Fruit fly (Drosophila melanogaster) whole organism, embryonic: Measurements from ENCODE around the gene Suv3.

Experiments
- Aef1 ChIP-seq: fragments of 200-800 bp; sonication (Bioruptor generic); IDR thresholded peaks from 3 replicates; pipeline ENCODE4 v1.3.6; 2022; ENCODE audit warnings: missing biosample characterization, missing genetic modification characterization
- CG10274 ChIP-seq: fragments of 200-800 bp; sonication (Bioruptor generic); optimal IDR thresholded peaks from 3 replicates; lab custom pipeline; 2017; ENCODE audit warnings: missing biosample characterization, mild to moderate bottlenecking, missing genetic modification characterization
- CG10543 ChIP-seq: fragments of 200-800 bp; sonication (Bioruptor generic); optimal IDR thresholded peaks from 3 replicates; lab custom pipeline; 2017; ENCODE audit warnings: missing biosample characterization, mild to moderate bottlenecking, missing genetic modification characterization, moderate library complexity
- CG10979 ChIP-seq: fragments of 200-800 bp; sonication (Bioruptor generic); optimal IDR thresholded peaks from 2 replicates; lab custom pipeline; 2018; ENCODE audit warnings: missing biosample characterization, mild to moderate bottlenecking, missing genetic modification characterization, moderate library complexity
- CG11398 ChIP-seq: fragments of 200-800 bp; sonication (Bioruptor generic); optimal IDR thresholded peaks from 2 replicates; lab custom pipeline; 2016; ENCODE audit warnings: missing biosample characterization, missing genetic modification characterization
- CG11695 ChIP-seq: fragments of 200-800 bp; sonication (Bioruptor generic); IDR thresholded peaks from 3 replicates; pipeline ENCODE4 v1.3.6; 2022; ENCODE audit warnings: missing biosample characterization, missing genetic modification characterization
- CG12071 ChIP-seq: fragments of 200-800 bp; sonication (Bioruptor generic); optimal IDR thresholded peaks from 3 replicates; lab custom pipeline; 2018; ENCODE audit warnings: missing biosample characterization, mild to moderate bottlenecking, missing genetic modification characterization
- CG12769 ChIP-seq: fragments of 200-800 bp; sonication (Bioruptor generic); optimal IDR thresholded peaks from 2 replicates; lab custom pipeline; 2019; ENCODE audit warnings: missing biosample characterization, mild to moderate bottlenecking, missing genetic modification characterization, moderate library complexity
- CG13296 ChIP-seq: fragments of 200-800 bp; sonication (Bioruptor generic); optimal IDR thresholded peaks from 3 replicates; lab custom pipeline; 2018; ENCODE audit warnings: missing biosample characterization, mild to moderate bottlenecking, missing genetic modification characterization
- CG14860 ChIP-seq: fragments of 200-800 bp; sonication (Bioruptor generic); IDR thresholded peaks from 3 replicates; pipeline ENCODE4 v1.3.6; 2022; ENCODE audit warnings: missing biosample characterization, missing genetic modification characterization; ENCODE audit not compliant: partially characterized antibody
- CG15696 ChIP-seq: fragments of 200-800 bp; sonication (Bioruptor generic); optimal IDR thresholded peaks from 2 replicates; lab custom pipeline; 2019; ENCODE audit warnings: missing biosample characterization, mild to moderate bottlenecking, missing genetic modification characterization, moderate library complexity
- CG1602 ChIP-seq: fragments of 200-800 bp; sonication (Bioruptor generic); optimal IDR thresholded peaks from 3 replicates; lab custom pipeline; 2016; ENCODE audit warnings: missing biosample characterization, missing genetic modification characterization
- CG1603 ChIP-seq: fragments of 200-800 bp; sonication (Bioruptor generic); optimal IDR thresholded peaks from 2 replicates; lab custom pipeline; 2019; ENCODE audit warnings: missing biosample characterization, mild to moderate bottlenecking, missing genetic modification characterization, moderate library complexity
- CG1647 ChIP-seq: fragments of 200-800 bp; sonication (Bioruptor generic); optimal IDR thresholded peaks from 3 replicates; lab custom pipeline; 2016; ENCODE audit warnings: missing biosample characterization, missing genetic modification characterization
- CG17186 ChIP-seq: fragments of 200-800 bp; sonication (Bioruptor generic); optimal IDR thresholded peaks from 3 replicates; lab custom pipeline; 2017; ENCODE audit warnings: missing biosample characterization, missing genetic modification reagents, missing genetic modification characterization
- CG18011 ChIP-seq: fragments of 200-800 bp; sonication (Bioruptor generic); optimal IDR thresholded peaks from 2 replicates; lab custom pipeline; 2017; ENCODE audit warnings: missing biosample characterization, missing genetic modification characterization, mild to moderate bottlenecking, moderate library complexity, missing genotype
- CG18476 ChIP-seq: fragments of 200-800 bp; sonication (Bioruptor generic); optimal IDR thresholded peaks from 2 replicates; lab custom pipeline; 2016; ENCODE audit warnings: missing biosample characterization, mild to moderate bottlenecking, missing genetic modification characterization
- CG30431 ChIP-seq: fragments of 200-800 bp; sonication (Bioruptor generic); optimal IDR thresholded peaks from 2 replicates; lab custom pipeline; 2017; ENCODE audit warnings: missing biosample characterization, missing genetic modification characterization
- CG32767 ChIP-seq: fragments of 200-800 bp; sonication (Bioruptor generic); IDR thresholded peaks from 2 replicates; pipeline ENCODE4 v1.3.6; 2022; ENCODE audit warnings: missing biosample characterization, missing genetic modification characterization
- CG42726 ChIP-seq: fragments of 200-800 bp; sonication (Bioruptor generic); IDR thresholded peaks from 2 replicates; pipeline ENCODE4 v1.3.6; 2022; ENCODE audit warnings: missing biosample characterization, missing genetic modification characterization; ENCODE audit not compliant: partially characterized antibody
- CG4820 ChIP-seq: fragments of 200-800 bp; sonication (Bioruptor generic); optimal IDR thresholded peaks from 3 replicates; lab custom pipeline; 2016; ENCODE audit warnings: missing biosample characterization, missing genetic modification characterization
- CG4854 ChIP-seq: fragments of 200-800 bp; sonication (Bioruptor generic); optimal IDR thresholded peaks from 2 replicates; lab custom pipeline; 2016; ENCODE audit warnings: missing biosample characterization, missing genetic modification characterization, inconsistent platforms
- CG6175 ChIP-seq: fragments of 200-800 bp; sonication (Bioruptor generic); IDR thresholded peaks from 3 replicates; pipeline ENCODE4 v1.3.6; 2022; ENCODE audit warnings: missing biosample characterization, missing genetic modification characterization
- CG9437 ChIP-seq: fragments of 200-800 bp; sonication (Bioruptor generic); optimal IDR thresholded peaks from 2 replicates; lab custom pipeline; 2018; ENCODE audit warnings: missing biosample characterization, mild to moderate bottlenecking, missing genetic modification characterization
- D19A ChIP-seq: fragments of 200-800 bp; optimal IDR thresholded peaks from 3 replicates; lab custom pipeline; 2019; ENCODE audit warnings: missing biosample characterization, mild to moderate bottlenecking, missing genetic modification characterization, moderate library complexity
- Deaf1 ChIP-seq: fragments of 200-800 bp; optimal IDR thresholded peaks from 3 replicates; lab custom pipeline; 2019; ENCODE audit warnings: missing biosample characterization, mild to moderate bottlenecking, missing genetic modification characterization, moderate library complexity
- Dll ChIP-seq: fragments of 200-800 bp; sonication (Bioruptor generic); IDR thresholded peaks from 4 replicates; pipeline ENCODE4 v1.3.6; 2022; ENCODE audit warnings: missing biosample characterization, missing genetic modification characterization; ENCODE audit not compliant: partially characterized antibody
- Gug ChIP-seq: fragments of 200-800 bp; sonication (Bioruptor generic); IDR thresholded peaks from 4 replicates; pipeline ENCODE4 v1.3.6; 2022; ENCODE audit warnings: missing biosample characterization, missing genetic modification characterization
- Hr51 ChIP-seq, 2 experiments: fragments of 200-800 bp; sonication (Bioruptor generic); optimal IDR thresholded peaks; 2 replicates in 1 of 2; 3 replicates in 1 of 2; lab custom pipeline; 2016 to 2018; ENCODE audit warnings: missing biosample characterization in 2 of 2, missing genetic modification characterization in 2 of 2, mild to moderate bottlenecking in 1 of 2, moderate library complexity in 1 of 2
- Jarid2 ChIP-seq: fragments of 200-800 bp; sonication (Bioruptor generic); optimal IDR thresholded peaks from 3 replicates; lab custom pipeline; 2017; ENCODE audit warnings: mild to moderate bottlenecking, missing biosample characterization, missing genetic modification reagents, missing genetic modification characterization
- NfI ChIP-seq: fragments of 200-800 bp; sonication (Bioruptor generic); optimal IDR thresholded peaks from 3 replicates; lab custom pipeline; 2018; ENCODE audit warnings: missing biosample characterization, mild to moderate bottlenecking, missing genetic modification characterization, moderate library complexity
- Scr ChIP-seq: fragments of 200-800 bp; sonication (Bioruptor generic); IDR thresholded peaks from 2 replicates; pipeline ENCODE4 v1.3.6; 2022; ENCODE audit warnings: missing biosample characterization, missing genetic modification characterization; ENCODE audit not compliant: partially characterized antibody
- Sox102F ChIP-seq: fragments of 200-800 bp; sonication (Bioruptor generic); optimal IDR thresholded peaks from 2 replicates; lab custom pipeline; 2018; ENCODE audit warnings: missing biosample characterization, mild to moderate bottlenecking, missing genetic modification characterization, moderate library complexity
- bbx ChIP-seq: fragments of 200-800 bp; sonication (Bioruptor generic); IDR thresholded peaks from 2 replicates; pipeline ENCODE4 v1.3.6; 2022; ENCODE audit warnings: missing biosample characterization, missing genetic modification characterization; ENCODE audit not compliant: partially characterized antibody
- btn ChIP-seq: fragments of 200-800 bp; sonication (Bioruptor generic); optimal IDR thresholded peaks from 2 replicates; lab custom pipeline; 2016; ENCODE audit warnings: missing biosample characterization, missing genetic modification characterization
- corto ChIP-seq: fragments of 200-800 bp; sonication (Bioruptor generic); optimal IDR thresholded peaks from 2 replicates; lab custom pipeline; 2016; ENCODE audit warnings: missing biosample characterization, mild to moderate bottlenecking, missing genetic modification characterization, moderate library complexity
- dpn ChIP-seq, 2 experiments: fragments of 200-800 bp; sonication (Bioruptor generic); optimal IDR thresholded peaks; 3 replicates each; lab custom pipeline; 2016; ENCODE audit warnings: missing biosample characterization in 2 of 2, missing genetic modification characterization in 2 of 2
- fu2 ChIP-seq: fragments of 200-800 bp; sonication (Bioruptor generic); optimal IDR thresholded peaks from 2 replicates; lab custom pipeline; 2016; ENCODE audit warnings: missing biosample characterization, missing genetic modification characterization
- gcm2 ChIP-seq: fragments of 200-800 bp; sonication (Bioruptor generic); optimal IDR thresholded peaks from 2 replicates; lab custom pipeline; 2016; ENCODE audit warnings: missing biosample characterization, missing genetic modification characterization
- grn ChIP-seq: fragments of 200-800 bp; sonication (Bioruptor generic); optimal IDR thresholded peaks from 3 replicates; lab custom pipeline; 2017; ENCODE audit warnings: missing biosample characterization, missing genetic modification characterization
- hbn ChIP-seq: fragments of 200-800 bp; sonication (Bioruptor generic); IDR thresholded peaks from 2 replicates; pipeline ENCODE4 v1.3.6; 2022; ENCODE audit warnings: missing biosample characterization, missing genetic modification characterization; ENCODE audit not compliant: partially characterized antibody
- inv ChIP-seq: fragments of 200-800 bp; sonication (Bioruptor generic); IDR thresholded peaks from 2 replicates; pipeline ENCODE4 v1.3.6; 2022; ENCODE audit warnings: missing biosample characterization, missing genetic modification characterization; ENCODE audit not compliant: partially characterized antibody
- ken ChIP-seq: fragments of 200-800 bp; sonication (Bioruptor generic); IDR thresholded peaks from 3 replicates; pipeline ENCODE4 v1.3.6; 2022; ENCODE audit warnings: missing biosample characterization, missing genetic modification characterization
- klu ChIP-seq: fragments of 200-800 bp; sonication (Bioruptor generic); IDR thresholded peaks from 2 replicates; pipeline ENCODE4 v1.3.6; 2022; ENCODE audit warnings: missing biosample characterization, missing genetic modification characterization
- knrl ChIP-seq: fragments of 200-800 bp; sonication (Bioruptor generic); IDR thresholded peaks from 3 replicates; pipeline ENCODE4 v1.3.6; 2022; ENCODE audit warnings: missing biosample characterization, missing genetic modification characterization; ENCODE audit not compliant: partially characterized antibody
- lmd ChIP-seq: fragments of 200-800 bp; sonication (Bioruptor generic); IDR thresholded peaks from 2 replicates; pipeline ENCODE4 v1.3.6; 2022; ENCODE audit warnings: missing biosample characterization, missing genetic modification characterization
- rib ChIP-seq: fragments of 200-800 bp; sonication (Bioruptor generic); IDR thresholded peaks from 2 replicates; pipeline ENCODE4 v1.3.6; 2022; ENCODE audit warnings: missing biosample characterization, missing genetic modification characterization
- sna ChIP-seq: fragments of 200-800 bp; sonication (Bioruptor generic); IDR thresholded peaks from 2 replicates; pipeline ENCODE4 v1.3.6; 2022; ENCODE audit warnings: missing biosample characterization, missing genetic modification characterization; ENCODE audit not compliant: partially characterized antibody
- vvl ChIP-seq: fragments of 200-800 bp; sonication (Bioruptor generic); IDR thresholded peaks from 2 replicates; pipeline ENCODE4 v1.3.6; 2022; ENCODE audit warnings: missing biosample characterization, missing genetic modification characterization
- yki ChIP-seq: fragments of >200 bp; optimal IDR thresholded peaks from 3 replicates; lab custom pipeline; 2018

Gene Suv3

DNA sequence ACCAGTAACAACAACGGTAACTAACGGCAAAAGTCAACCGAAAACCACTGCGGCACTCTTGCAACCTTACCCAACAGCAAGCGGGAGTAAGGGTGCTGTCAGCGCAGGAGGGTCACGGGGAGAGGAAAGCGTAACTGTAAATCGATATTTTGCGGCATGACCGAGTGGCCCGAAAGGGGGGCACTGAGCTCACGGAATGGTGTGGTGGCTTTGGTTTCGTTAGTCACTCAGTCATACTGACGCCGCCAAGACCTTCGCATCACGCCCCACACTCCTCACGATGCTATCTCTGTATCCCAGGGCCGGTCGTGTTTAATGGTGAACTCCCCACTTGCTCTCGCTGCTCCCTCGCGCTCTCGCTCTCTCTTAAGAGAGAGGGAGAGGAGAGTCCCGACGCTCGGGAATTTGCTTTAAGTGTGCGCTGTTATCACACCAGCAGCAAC lies 49.3 kb downstream of the Suv3 start (continued):
- TF ChIP-seq corto (GFP tag; lab: Kevin White, UChicago): no peak
- TF ChIP-seq CG17186 (GFP tag; lab: Kevin White, UChicago): no peak
- TF ChIP-seq Gug: no peak
- TF ChIP-seq Hr51 (GFP tag; optimal IDR thresholded peaks at IDR 0.05; lab: Kevin White, UChicago): peak in 1 of 2 experiments; percentile 54
- TF ChIP-seq CG4854: no peak
- no peak for TF ChIP-seq CG13296 (GFP tag; lab: Kevin White, UChicago)
- TF ChIP-seq CG10979 (tag; lab: Kevin White, UChicago): no peak
- 0 out of 4 replicates have a peak, but pooled peaks have one; percentile 44 for TF ChIP-seq Dll
- TF ChIP-seq Sox102F (GFP tag; lab: Kevin White, UChicago): no peak
- peak; percentile 88 for TF ChIP-seq Deaf1 (tag; lab: Kevin White, UChicago)
- TF ChIP-seq CG32767: no peak
- no peak for TF ChIP-seq CG42726 (GFP tag; lab: Robert Waterston, UW)
- no peak for TF ChIP-seq CG11695 (GFP tag; lab: Robert Waterston, UW)
- TF ChIP-seq CG18011 (GFP tag; lab: Kevin White, UChicago): no peak
- TF ChIP-seq Jarid2 (GFP tag; lab: Kevin White, UChicago): peak; percentile 14
- TF ChIP-seq CG10543: peak; percentile 72
- no peak for TF ChIP-seq lmd (GFP tag; lab: Robert Waterston, UW)
- TF ChIP-seq yki: peak; percentile 27
- TF ChIP-seq CG6175 (GFP tag; lab: Robert Waterston, UW): peak; percentile 69; the same call in 1 of the 3 replicates
- no peak for TF ChIP-seq CG18476 (GFP tag; lab: Kevin White, UChicago)
- no peak for TF ChIP-seq CG1603 (tag; lab: Kevin White, UChicago)
- no peak for TF ChIP-seq D19A (tag; lab: Kevin White, UChicago)
- peak; percentile 10 for TF ChIP-seq NfI (GFP tag; lab: Kevin White, UChicago)
- peak; percentile 63 for TF ChIP-seq bbx (GFP tag; lab: Robert Waterston, UW)
- TF ChIP-seq CG4820: no peak
- no peak for TF ChIP-seq gcm2 (GFP tag; lab: Kevin White, UChicago)
- TF ChIP-seq knrl (GFP tag; lab: Robert Waterston, UW): 0 out of 3 replicates have a peak, but pooled peaks have one; percentile 26
- no peak for TF ChIP-seq CG14860
- no peak for TF ChIP-seq CG1647 (GFP tag; lab: Kevin White, UChicago)
- TF ChIP-seq CG12071 (GFP tag; lab: Kevin White, UChicago): peak; percentile 27
- TF ChIP-seq CG30431 (GFP tag; lab: Kevin White, UChicago): no peak
- no peak for TF ChIP-seq CG9437
- no peak for TF ChIP-seq CG10274 (GFP tag; lab: Kevin White, UChicago)
- TF ChIP-seq dpn (GFP tag; optimal IDR thresholded peaks at IDR 0.05; lab: Kevin White, UChicago): no peak
- TF ChIP-seq fu2 (GFP tag; lab: Kevin White, UChicago): no peak
- no peak for TF ChIP-seq CG1602 (GFP tag; lab: Kevin White, UChicago)
- no peak for TF ChIP-seq CG15696 (tag; lab: Kevin White, UChicago)
- no peak for TF ChIP-seq CG11398 (GFP tag; lab: Kevin White, UChicago)
- TF ChIP-seq Aef1 (GFP tag; lab: Robert Waterston, UW): no peak
- TF ChIP-seq Scr: 0 out of 2 replicates have a peak, but pooled peaks have one; percentile 25
- no peak for TF ChIP-seq inv (GFP tag; lab: Robert Waterston, UW)
- peak; percentile 38; the same call in 1 of the 2 replicates for TF ChIP-seq rib (GFP tag; lab: Robert Waterston, UW)
- TF ChIP-seq ken (GFP tag; lab: Robert Waterston, UW): no peak
- no peak for TF ChIP-seq hbn (GFP tag; lab: Robert Waterston, UW)
- no peak for TF ChIP-seq btn (GFP tag; lab: Kevin White, UChicago)
- TF ChIP-seq vvl: no peak
- TF ChIP-seq CG12769 (tag; lab: Kevin White, UChicago): peak; percentile 1
- no peak for TF ChIP-seq klu (GFP tag; lab: Robert Waterston, UW)
- TF ChIP-seq sna (GFP tag; lab: Robert Waterston, UW): no peak
- TF ChIP-seq grn (GFP tag; lab: Kevin White, UChicago): peak; percentile 51
